Worm (Caenorhabditis elegans): ENCODE data around the gene sre-42.

sre-42 gene

ce11 chrII:12412417-12412816 is 25.7 kb upstream of the sre-42 start, which contains the start of gene Y57A10C.1:
TSS of gene Y57A10C.1 (minus strand) at chrII:12412517.
- no peak for TF ChIP-seq peb-1 (tag; optimal IDR thresholded peaks at IDR 0.05)
- no peak for TF ChIP-seq dmd-4 (tag; optimal IDR thresholded peaks at IDR 0.05)
- no peak for TF ChIP-seq lsy-2 (tag; optimal IDR thresholded peaks at IDR 0.05)
- TF ChIP-seq fos-1 (tag; optimal IDR thresholded peaks at IDR 0.05) = no peak
- no peak for TF ChIP-seq nhr-77 (tag; optimal IDR thresholded peaks at IDR 0.05)
- TF ChIP-seq ceh-16 (tag; optimal IDR thresholded peaks at IDR 0.05) = no peak

ce11 chrII:12410107-12410506 is 23.4 kb upstream of the sre-42 start, which contains the start of gene F57G9.3:
TSS of gene F57G9.3 (minus strand) at chrII:12410207.
- TF ChIP-seq sem-4 (tag; optimal IDR thresholded peaks at IDR 0.05) = no peak
- TF ChIP-seq ztf-1 (GFP tag; conservative IDR thresholded peaks at IDR 0.05) = no peak
- no peak for TF ChIP-seq unc-62 (GFP tag; optimal IDR thresholded peaks at IDR 0.05)
- TF ChIP-seq ztf-11 (tag; optimal IDR thresholded peaks at IDR 0.05) = no peak
- no peak for TF ChIP-seq lin-11 (tag; optimal IDR thresholded peaks at IDR 0.05)
- no peak for TF ChIP-seq skn-1 (tag; optimal IDR thresholded peaks at IDR 0.05)
- no peak for TF ChIP-seq sma-9 (GFP tag; optimal IDR thresholded peaks at IDR 0.05)
- TF ChIP-seq sma-9 (tag; optimal IDR thresholded peaks at IDR 0.05) = no peak

ce11 chrII:12408717-12409116 is 22.0 kb upstream of the sre-42 start, which contains the start of gene sre-31:
TSS of gene sre-31 (minus strand) at chrII:12408817.
- TF ChIP-seq nhr-11 (tag; optimal IDR thresholded peaks at IDR 0.05) = no peak
- TF ChIP-seq alr-1 (tag; optimal IDR thresholded peaks at IDR 0.05) = no peak
- no peak for TF ChIP-seq mab-5 (tag; optimal IDR thresholded peaks at IDR 0.05)
- TF ChIP-seq lin-39 (tag; optimal IDR thresholded peaks at IDR 0.05) = no peak
- TF ChIP-seq ztf-1 (GFP tag; conservative IDR thresholded peaks at IDR 0.05) = no peak
- no peak for TF ChIP-seq nhr-77 (tag; optimal IDR thresholded peaks at IDR 0.05)
- no peak for TF ChIP-seq mbf-1 (tag; optimal IDR thresholded peaks at IDR 0.05)
- TF ChIP-seq dmd-4 (tag; optimal IDR thresholded peaks at IDR 0.05) = no peak
- TF ChIP-seq nhr-237 (tag; optimal IDR thresholded peaks at IDR 0.05) = no peak
- TF ChIP-seq aly-2 (tag; optimal IDR thresholded peaks at IDR 0.05) = no peak
- no peak for TF ChIP-seq nhr-10 (tag; optimal IDR thresholded peaks at IDR 0.05)
- TF ChIP-seq nhr-12 (tag; optimal IDR thresholded peaks at IDR 0.05) = no peak

ce11 chrII:12406394-12406793 is 19.7 kb upstream of the sre-42 start, which contains the start of gene sre-30:
TSS of gene sre-30 (minus strand) at chrII:12406494.
- TF ChIP-seq skn-1 (tag; optimal IDR thresholded peaks at IDR 0.05) (no peak), dmd-4 (tag; optimal IDR thresholded peaks at IDR 0.05) (no peak), ztf-1 (GFP tag; conservative IDR thresholded peaks at IDR 0.05) (no peak), lin-11 (tag; optimal IDR thresholded peaks at IDR 0.05) (no peak), nhr-6 (tag; optimal IDR thresholded peaks at IDR 0.05) (no peak), ztf-4 (tag; optimal IDR thresholded peaks at IDR 0.05) (no peak), Y55F3AM.14 (GFP tag; optimal IDR thresholded peaks at IDR 0.05) (no peak), elt-3 (tag; optimal IDR thresholded peaks at IDR 0.05) (no peak), ceh-82 (tag; optimal IDR thresholded peaks at IDR 0.05) (no peak), nhr-21 (tag; optimal IDR thresholded peaks at IDR 0.05) (no peak), mab-5 (tag; optimal IDR thresholded peaks at IDR 0.05) (no peak), egl-27 (tag; optimal IDR thresholded peaks at IDR 0.05) (no peak), ZK546.5 (tag; optimal IDR thresholded peaks at IDR 0.05) (no peak), mbf-1 (tag; optimal IDR thresholded peaks at IDR 0.05) (no peak), alr-1 (tag; optimal IDR thresholded peaks at IDR 0.05) (no peak), aly-2 (tag; optimal IDR thresholded peaks at IDR 0.05) (no peak), sma-3 (GFP tag; optimal IDR thresholded peaks at IDR 0.05) (no peak)

ce11 chrII:12401791-12402190 is 15.1 kb upstream of the sre-42 start, which contains the start of gene sre-29:
TSS of gene sre-29 (minus strand) at chrII:12401891.
- TF ChIP-seq nhr-21 (tag; optimal IDR thresholded peaks at IDR 0.05) (no peak), ztf-4 (tag; optimal IDR thresholded peaks at IDR 0.05) (no peak), crh-2 (tag; optimal IDR thresholded peaks at IDR 0.05) (no peak), elt-3 (tag; optimal IDR thresholded peaks at IDR 0.05) (no peak), nhr-11 (tag; optimal IDR thresholded peaks at IDR 0.05) (no peak), fos-1 (tag; optimal IDR thresholded peaks at IDR 0.05) (no peak), Y55F3AM.14 (GFP tag; optimal IDR thresholded peaks at IDR 0.05) (no peak), aly-2 (tag; optimal IDR thresholded peaks at IDR 0.05) (no peak), ztf-11 (tag; optimal IDR thresholded peaks at IDR 0.05) (no peak), nhr-12 (tag; optimal IDR thresholded peaks at IDR 0.05) (no peak), nhr-237 (tag; optimal IDR thresholded peaks at IDR 0.05) (no peak), unc-55 (GFP tag; optimal IDR thresholded peaks at IDR 0.05) (no peak), elt-1 (tag; optimal IDR thresholded peaks at IDR 0.05) (no peak), blmp-1 (tag; optimal IDR thresholded peaks at IDR 0.05; ENCODE audit: insufficient read depth) (no peak), nhr-6 (tag; optimal IDR thresholded peaks at IDR 0.05) (no peak), ama-1 (optimal IDR thresholded peaks at IDR 0.05) (no peak), F13H6.1 (tag; optimal IDR thresholded peaks at IDR 0.05) (no peak)
